Worm (Caenorhabditis elegans): ENCODE results near the gene ZK673.5.

ce11 chrII:10486738-10487137 is 25.4 kb downstream of the ZK673.5 start, which contains the start of gene ZK666.15:
- no peak for TF ChIP-seq T22C8.4 (GFP tag; IDR thresholded peaks at IDR 0.05)
- TF ChIP-seq klf-2 (GFP tag; conservative IDR thresholded peaks at IDR 0.05): no peak
- no peak for TF ChIP-seq med-1 (GFP tag; optimal IDR thresholded peaks at IDR 0.05; ENCODE audit: insufficient read depth)
- TF ChIP-seq flt-1 (GFP tag; IDR thresholded peaks at IDR 0.05): no peak
- no peak for TF ChIP-seq ztf-29 (GFP tag; IDR thresholded peaks at IDR 0.05)
